Fruit fly (Drosophila melanogaster) whole organism, embryonic: Measurements from ENCODE around the gene CG17717.

Experiments
- Atf3 ChIP-seq: fragments of 200-800 bp; sonication (Bioruptor generic); optimal IDR thresholded peaks from 3 replicates; lab custom pipeline; 2016; ENCODE audit warnings: missing biosample characterization, missing genetic modification characterization
- Bdp1 ChIP-seq: fragments of 200-800 bp; sonication (Bioruptor generic); optimal IDR thresholded peaks from 3 replicates; lab custom pipeline; 2016; ENCODE audit warnings: missing biosample characterization, missing genetic modification characterization
- CG10462 ChIP-seq: fragments of 200-800 bp; sonication (Bioruptor generic); optimal IDR thresholded peaks from 2 replicates; lab custom pipeline; 2016; ENCODE audit warnings: missing biosample characterization, missing genetic modification characterization
- CG10543 ChIP-seq: fragments of 200-800 bp; sonication (Bioruptor generic); optimal IDR thresholded peaks from 3 replicates; lab custom pipeline; 2017; ENCODE audit warnings: missing biosample characterization, mild to moderate bottlenecking, missing genetic modification characterization, moderate library complexity
- CG11723 ChIP-seq: fragments of 200-800 bp; sonication (Bioruptor generic); optimal IDR thresholded peaks from 2 replicates; lab custom pipeline; 2017; ENCODE audit warnings: missing biosample characterization, mild to moderate bottlenecking, missing genetic modification characterization
- CG13296 ChIP-seq: fragments of 200-800 bp; sonication (Bioruptor generic); optimal IDR thresholded peaks from 3 replicates; lab custom pipeline; 2018; ENCODE audit warnings: missing biosample characterization, mild to moderate bottlenecking, missing genetic modification characterization
- CG13894 ChIP-seq: fragments of 200-800 bp; sonication (Bioruptor generic); optimal IDR thresholded peaks from 3 replicates; lab custom pipeline; 2018; ENCODE audit warnings: missing biosample characterization, mild to moderate bottlenecking, missing genetic modification characterization, moderate library complexity
- CG15011 ChIP-seq: fragments of 200-800 bp; sonication (Bioruptor generic); optimal IDR thresholded peaks from 3 replicates; lab custom pipeline; 2018; ENCODE audit warnings: missing biosample characterization, mild to moderate bottlenecking, missing genetic modification characterization
- CG1832 ChIP-seq: fragments of 200-800 bp; sonication (Bioruptor generic); optimal IDR thresholded peaks from 2 replicates; lab custom pipeline; 2017; ENCODE audit warnings: missing biosample characterization, mild to moderate bottlenecking, missing genetic modification characterization, inconsistent platforms
- CG18599 ChIP-seq: fragments of 200-800 bp; sonication (Bioruptor generic); optimal IDR thresholded peaks from 3 replicates; lab custom pipeline; 2017; ENCODE audit warnings: missing biosample characterization, missing genetic modification characterization, mild to moderate bottlenecking, moderate library complexity, missing genetic modification reagents
- CG2129 ChIP-seq: fragments of 200-800 bp; sonication (Bioruptor generic); IDR thresholded peaks from 2 replicates; pipeline ENCODE4 v1.3.6; 2022; ENCODE audit warnings: missing biosample characterization, missing genetic modification characterization; ENCODE audit not compliant: partially characterized antibody
- CG33213 ChIP-seq: fragments of 200-800 bp; sonication (Bioruptor generic); optimal IDR thresholded peaks from 3 replicates; lab custom pipeline; 2016; ENCODE audit warnings: missing biosample characterization, missing genetic modification characterization
- CG33557 ChIP-seq: fragments of 200-800 bp; sonication (Bioruptor generic); optimal IDR thresholded peaks from 2 replicates; lab custom pipeline; 2019; ENCODE audit warnings: missing biosample characterization, mild to moderate bottlenecking, missing genetic modification characterization, moderate library complexity
- CG3995 ChIP-seq: fragments of 200-800 bp; sonication (Bioruptor generic); optimal IDR thresholded peaks from 3 replicates; lab custom pipeline; 2016; ENCODE audit warnings: missing biosample characterization, missing genetic modification characterization
- CG4854 ChIP-seq: fragments of 200-800 bp; sonication (Bioruptor generic); optimal IDR thresholded peaks from 2 replicates; lab custom pipeline; 2016; ENCODE audit warnings: missing biosample characterization, missing genetic modification characterization, inconsistent platforms
- CG5180 ChIP-seq: fragments of 200-800 bp; sonication (Bioruptor generic); optimal IDR thresholded peaks from 3 replicates; lab custom pipeline; 2017; ENCODE audit warnings: missing biosample characterization, missing genetic modification characterization, mild to moderate bottlenecking, moderate library complexity, missing genetic modification reagents
- CG6689 ChIP-seq: fragments of 200-800 bp; sonication (Bioruptor generic); IDR thresholded peaks from 2 replicates; pipeline ENCODE4 v1.3.6; 2022; ENCODE audit warnings: missing biosample characterization, missing genetic modification characterization
- CG6854 ChIP-seq: fragments of 200-800 bp; sonication (Bioruptor generic); optimal IDR thresholded peaks from 3 replicates; lab custom pipeline; 2017; ENCODE audit warnings: missing biosample characterization, mild to moderate bottlenecking, missing genetic modification characterization
- CG7271 ChIP-seq: fragments of 200-800 bp; sonication (Bioruptor generic); optimal IDR thresholded peaks from 2 replicates; lab custom pipeline; 2018; ENCODE audit warnings: missing biosample characterization, mild to moderate bottlenecking, missing genetic modification characterization, moderate library complexity
- CG8290 ChIP-seq, 3 experiments: fragments of 200-800 bp; sonication (Bioruptor generic); optimal IDR thresholded peaks; 2 replicates each; lab custom pipeline; 2016 to 2019; ENCODE audit warnings: missing biosample characterization in 3 of 3, missing genetic modification characterization in 3 of 3, mild to moderate bottlenecking in 2 of 3, moderate library complexity in 1 of 3
- CG8478 ChIP-seq: fragments of >200 bp; optimal IDR thresholded peaks from 2 replicates; lab custom pipeline; 2018
- CG9797 ChIP-seq: fragments of 200-800 bp; sonication (Bioruptor generic); optimal IDR thresholded peaks from 3 replicates; lab custom pipeline; 2018; ENCODE audit warnings: missing biosample characterization, mild to moderate bottlenecking, missing genetic modification characterization
- Camta ChIP-seq: fragments of 200-800 bp; sonication (Bioruptor generic); optimal IDR thresholded peaks from 2 replicates; lab custom pipeline; 2016; ENCODE audit warnings: missing biosample characterization, missing genetic modification characterization
- Dip3 ChIP-seq: fragments of 200-800 bp; sonication (Bioruptor generic); optimal IDR thresholded peaks from 3 replicates; lab custom pipeline; 2016; ENCODE audit warnings: missing biosample characterization, missing genetic modification characterization
- Drgx ChIP-seq: fragments of 200-800 bp; sonication (Bioruptor generic); IDR thresholded peaks from 2 replicates; pipeline ENCODE4 v1.3.6; 2022; ENCODE audit warnings: missing biosample characterization, missing genetic modification characterization
- E2f1 ChIP-seq: fragments of 200-800 bp; sonication (Bioruptor generic); IDR thresholded peaks from 2 replicates; pipeline ENCODE4 v1.3.6; 2022; ENCODE audit warnings: missing biosample characterization, missing genetic modification characterization
- E2f2 ChIP-seq: fragments of 200-800 bp; sonication (Bioruptor generic); IDR thresholded peaks from 2 replicates; pipeline ENCODE4 v1.3.6; 2022; ENCODE audit warnings: missing biosample characterization, missing genetic modification characterization
- Elba2 ChIP-seq: fragments of 200-800 bp; sonication (Bioruptor generic); optimal IDR thresholded peaks from 3 replicates; lab custom pipeline; 2016; ENCODE audit warnings: missing biosample characterization, missing genetic modification characterization
- H2.0 ChIP-seq: fragments of 200-800 bp; sonication (Bioruptor generic); IDR thresholded peaks from 2 replicates; pipeline ENCODE4 v1.3.6; 2022; ENCODE audit warnings: missing biosample characterization, missing genetic modification characterization
- HHEX ChIP-seq: fragments of 200-800 bp; sonication (Bioruptor generic); optimal IDR thresholded peaks from 3 replicates; lab custom pipeline; 2017; ENCODE audit warnings: missing biosample characterization, mild to moderate bottlenecking, missing genetic modification characterization, missing genetic modification reagents
- Med ChIP-seq: fragments of 200-800 bp; sonication (Bioruptor generic); peaks from one replicate; lab custom pipeline; 2016; ENCODE audit warnings: missing biosample characterization, missing genetic modification characterization, mild to moderate bottlenecking, inconsistent platforms, moderate library complexity
- NC2β ChIP-seq: fragments of 200-800 bp; sonication (Bioruptor generic); optimal IDR thresholded peaks from 2 replicates; lab custom pipeline; 2016; ENCODE audit warnings: missing biosample characterization, missing genetic modification characterization
- Rfx ChIP-seq: fragments of 200-800 bp; sonication (Bioruptor generic); IDR thresholded peaks from 2 replicates; pipeline ENCODE4 v1.3.6; 2022; ENCODE audit warnings: missing biosample characterization, missing genetic modification characterization
- Spps ChIP-seq: fragments of 200-800 bp; sonication (Bioruptor generic); optimal IDR thresholded peaks from 2 replicates; lab custom pipeline; 2018; ENCODE audit warnings: missing biosample characterization, mild to moderate bottlenecking, missing genetic modification characterization
- bcd ChIP-seq: fragments of 200-800 bp; sonication (Bioruptor generic); optimal IDR thresholded peaks from 2 replicates; lab custom pipeline; 2017; ENCODE audit warnings: missing biosample characterization, mild to moderate bottlenecking, missing genetic modification characterization
- crol ChIP-seq: fragments of 200-800 bp; sonication (Bioruptor generic); IDR thresholded peaks from 2 replicates; pipeline ENCODE4 v1.3.6; 2022; ENCODE audit warnings: missing biosample characterization, missing genetic modification characterization
- da ChIP-seq: fragments of 200-800 bp; sonication (Bioruptor generic); optimal IDR thresholded peaks from 2 replicates; lab custom pipeline; 2016; ENCODE audit warnings: missing biosample characterization, missing genetic modification characterization
- dmrt99B ChIP-seq: fragments of 200-800 bp; sonication (Bioruptor generic); optimal IDR thresholded peaks from 2 replicates; lab custom pipeline; 2018; ENCODE audit warnings: missing biosample characterization, mild to moderate bottlenecking, missing genetic modification characterization, moderate library complexity
- dpn ChIP-seq, 2 experiments: fragments of 200-800 bp; sonication (Bioruptor generic); optimal IDR thresholded peaks; 3 replicates each; lab custom pipeline; 2016; ENCODE audit warnings: missing biosample characterization in 2 of 2, missing genetic modification characterization in 2 of 2
- gcm2 ChIP-seq: fragments of 200-800 bp; sonication (Bioruptor generic); optimal IDR thresholded peaks from 2 replicates; lab custom pipeline; 2016; ENCODE audit warnings: missing biosample characterization, missing genetic modification characterization
- hth ChIP-seq: fragments of >200 bp; optimal IDR thresholded peaks from 2 replicates; lab custom pipeline; 2017; ENCODE audit warnings: inconsistent platforms
- kah ChIP-seq: fragments of 200-800 bp; sonication (Bioruptor generic); optimal IDR thresholded peaks from 2 replicates; lab custom pipeline; 2018; ENCODE audit warnings: missing biosample characterization, mild to moderate bottlenecking, missing genetic modification characterization
- maf-S ChIP-seq: fragments of 200-800 bp; sonication (Bioruptor generic); optimal IDR thresholded peaks from 2 replicates; lab custom pipeline; 2016; ENCODE audit warnings: missing biosample characterization, missing genetic modification characterization
- mirr ChIP-seq: fragments of 200-800 bp; sonication (Bioruptor generic); optimal IDR thresholded peaks from 3 replicates; lab custom pipeline; 2018; ENCODE audit warnings: missing biosample characterization, mild to moderate bottlenecking, missing genetic modification characterization
- nerfin-1 ChIP-seq: fragments of 200-800 bp; sonication (Bioruptor generic); optimal IDR thresholded peaks from 3 replicates; lab custom pipeline; 2019; ENCODE audit warnings: missing biosample characterization, mild to moderate bottlenecking, missing genetic modification characterization, moderate library complexity
- ranshi ChIP-seq: fragments of 200-800 bp; sonication (Bioruptor generic); IDR thresholded peaks from 2 replicates; pipeline ENCODE4 v1.3.6; 2022; ENCODE audit warnings: missing biosample characterization, missing genetic modification characterization
- sd ChIP-seq: fragments of 200-800 bp; sonication (Bioruptor generic); optimal IDR thresholded peaks from 3 replicates; lab custom pipeline; 2018; ENCODE audit warnings: missing biosample characterization, mild to moderate bottlenecking, missing genetic modification characterization, moderate library complexity
- sens ChIP-seq: fragments of 200-800 bp; sonication (Bioruptor generic); peaks from one replicate; lab custom pipeline; 2016; ENCODE audit warnings: missing biosample characterization, missing genetic modification characterization
- tin ChIP-seq: fragments of 200-800 bp; sonication (Bioruptor generic); optimal IDR thresholded peaks from 3 replicates; lab custom pipeline; 2016; ENCODE audit warnings: missing biosample characterization, missing genetic modification characterization
- vvl ChIP-seq: fragments of 200-800 bp; sonication (Bioruptor generic); IDR thresholded peaks from 2 replicates; pipeline ENCODE4 v1.3.6; 2022; ENCODE audit warnings: missing biosample characterization, missing genetic modification characterization

CG17717 gene

DNA sequence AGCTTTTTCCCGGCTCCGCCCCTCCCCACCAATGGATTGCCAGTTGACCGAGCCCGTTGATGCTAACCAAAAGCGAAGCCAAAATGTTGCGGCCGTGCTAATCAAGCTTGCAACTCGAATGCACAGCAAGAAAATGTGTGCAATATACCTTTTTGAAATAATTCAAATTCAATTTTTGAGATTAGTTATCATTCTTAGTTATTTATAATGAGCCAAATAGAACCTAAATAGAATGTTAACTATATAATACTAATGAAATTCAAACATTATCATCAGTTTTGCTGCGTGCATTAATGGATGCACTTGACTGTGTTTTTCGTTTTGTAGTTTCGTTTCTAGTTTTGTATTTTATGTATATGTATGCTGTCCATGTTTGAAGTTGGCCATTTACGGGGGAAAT, 46.8 kb upstream of the CG17717 start (continued):
- no peak for TF ChIP-seq mirr
- peak; percentile 82 for TF ChIP-seq Drgx (GFP tag; lab: Robert Waterston, UW)
- peak; percentile 21 for TF ChIP-seq CG5180 (GFP tag; lab: Kevin White, UChicago)
- TF ChIP-seq Dip3 (GFP tag; lab: Kevin White, UChicago): no peak
- TF ChIP-seq sd (tag; lab: Kevin White, UChicago): no peak
- TF ChIP-seq CG2129 (GFP tag; lab: Robert Waterston, UW): no peak
- TF ChIP-seq ranshi: 0 out of 2 replicates have a peak, but pooled peaks have one; percentile 25
- TF ChIP-seq tin: no peak
- no peak for TF ChIP-seq CG7271 (tag; lab: Kevin White, UChicago)
- no peak for TF ChIP-seq CG9797
- no peak for TF ChIP-seq CG33213 (GFP tag; lab: Kevin White, UChicago)
- no peak for TF ChIP-seq CG11723 (GFP tag; lab: Kevin White, UChicago)
- peak; percentile 2 for TF ChIP-seq kah (GFP tag; lab: Kevin White, UChicago)

dm6 chrX:6543569-6544173, 45.4 kb upstream of the CG17717 start:
- TF ChIP-seq E2f1 (GFP tag; lab: Robert Waterston, UW): 0 out of 2 replicates have a peak, but pooled peaks have one; percentile 6
- TF ChIP-seq E2f2 (GFP tag; lab: Robert Waterston, UW): no peak
- no peak for TF ChIP-seq gcm2 (GFP tag; lab: Kevin White, UChicago)
- no peak for TF ChIP-seq CG10543 (GFP tag; lab: Kevin White, UChicago)
- TF ChIP-seq CG6854 (GFP tag; lab: Kevin White, UChicago): no peak
- no peak for TF ChIP-seq CG13296 (GFP tag; lab: Kevin White, UChicago)
- no peak for TF ChIP-seq da (GFP tag; lab: Kevin White, UChicago)
- no peak for TF ChIP-seq CG6689 (GFP tag; lab: Robert Waterston, UW)
- TF ChIP-seq dpn (GFP tag; optimal IDR thresholded peaks at IDR 0.05; lab: Kevin White, UChicago): no peak
- no peak for TF ChIP-seq CG15011
- TF ChIP-seq CG1832 (GFP tag; lab: Kevin White, UChicago): peak; percentile 73
- no peak for TF ChIP-seq vvl (GFP tag; lab: Robert Waterston, UW)
- no peak for TF ChIP-seq nerfin-1 (tag; lab: Kevin White, UChicago)
- no peak for TF ChIP-seq hth
- no peak for TF ChIP-seq HHEX (GFP tag; lab: Kevin White, UChicago)
- no peak for TF ChIP-seq maf-S
- no peak for TF ChIP-seq CG33557 (GFP tag; lab: Kevin White, UChicago)
- TF ChIP-seq CG8478 (lab: Kevin White, UChicago): no peak
- TF ChIP-seq CG8290 (GFP tag; optimal IDR thresholded peaks at IDR 0.05; lab: Kevin White, UChicago): no peak
- TF ChIP-seq CG8290 (tag; optimal IDR thresholded peaks at IDR 0.05; lab: Kevin White, UChicago): peak in 1 of 2 experiments; percentile 27
- TF ChIP-seq CG3995 (GFP tag; lab: Kevin White, UChicago): no peak
- TF ChIP-seq CG10462 (GFP tag; lab: Kevin White, UChicago): no peak
- TF ChIP-seq dmrt99B (tag; lab: Kevin White, UChicago): peak; percentile 51
- no peak for TF ChIP-seq CG18599 (GFP tag; lab: Kevin White, UChicago)
- no peak for TF ChIP-seq CG4854
- no peak for TF ChIP-seq CG9797
- TF ChIP-seq Bdp1 (GFP tag; lab: Kevin White, UChicago): no peak
- TF ChIP-seq bcd (GFP tag; lab: Kevin White, UChicago): no peak
- TF ChIP-seq CG13894: peak; percentile 44
- TF ChIP-seq mirr: no peak
- no peak for TF ChIP-seq Elba2 (GFP tag; lab: Kevin White, UChicago)
- TF ChIP-seq crol (GFP tag; lab: Robert Waterston, UW): peak; percentile 42; the same call in 1 of the 2 replicates
- no peak for TF ChIP-seq sens (GFP tag; lab: Kevin White, UChicago)
- no peak for TF ChIP-seq Camta
- no peak for TF ChIP-seq H2.0
- TF ChIP-seq Rfx (GFP tag; lab: Robert Waterston, UW): no peak
- TF ChIP-seq NC2β: no peak
- no peak for TF ChIP-seq Atf3 (GFP tag; lab: Kevin White, UChicago)
- peak; percentile 67 for TF ChIP-seq Med (GFP tag; lab: Kevin White, UChicago)
- no peak for TF ChIP-seq Spps (tag; lab: Kevin White, UChicago)
